Fruit fly (Drosophila melanogaster) whole organism: ENCODE data around the gene Reg-2.

Experiments used
- CG8478 ChIP-seq: fragments of >200 bp; optimal IDR thresholded peaks from 2 replicates; lab custom pipeline; 2018; ENCODE audit warnings: inconsistent platforms
- EcR ChIP-seq, 2 experiments: fragments of >200 bp; optimal IDR thresholded peaks; 2 replicates each; lab custom pipeline; 2017; ENCODE audit warnings: missing biosample characterization in 2 of 2, missing genetic modification characterization in 2 of 2, missing genetic modification reagents in 2 of 2
- pan ChIP-seq: fragments of >200 bp; optimal IDR thresholded peaks from 2 replicates; lab custom pipeline; 2017
- psq ChIP-seq: fragments of >200 bp; optimal IDR thresholded peaks from 2 replicates; lab custom pipeline; 2017
- usp ChIP-seq: fragments of >200 bp; optimal IDR thresholded peaks from 2 replicates; lab custom pipeline; 2017; ENCODE audit warnings: missing biosample characterization, missing genetic modification characterization, mixed read lengths

DNA sequence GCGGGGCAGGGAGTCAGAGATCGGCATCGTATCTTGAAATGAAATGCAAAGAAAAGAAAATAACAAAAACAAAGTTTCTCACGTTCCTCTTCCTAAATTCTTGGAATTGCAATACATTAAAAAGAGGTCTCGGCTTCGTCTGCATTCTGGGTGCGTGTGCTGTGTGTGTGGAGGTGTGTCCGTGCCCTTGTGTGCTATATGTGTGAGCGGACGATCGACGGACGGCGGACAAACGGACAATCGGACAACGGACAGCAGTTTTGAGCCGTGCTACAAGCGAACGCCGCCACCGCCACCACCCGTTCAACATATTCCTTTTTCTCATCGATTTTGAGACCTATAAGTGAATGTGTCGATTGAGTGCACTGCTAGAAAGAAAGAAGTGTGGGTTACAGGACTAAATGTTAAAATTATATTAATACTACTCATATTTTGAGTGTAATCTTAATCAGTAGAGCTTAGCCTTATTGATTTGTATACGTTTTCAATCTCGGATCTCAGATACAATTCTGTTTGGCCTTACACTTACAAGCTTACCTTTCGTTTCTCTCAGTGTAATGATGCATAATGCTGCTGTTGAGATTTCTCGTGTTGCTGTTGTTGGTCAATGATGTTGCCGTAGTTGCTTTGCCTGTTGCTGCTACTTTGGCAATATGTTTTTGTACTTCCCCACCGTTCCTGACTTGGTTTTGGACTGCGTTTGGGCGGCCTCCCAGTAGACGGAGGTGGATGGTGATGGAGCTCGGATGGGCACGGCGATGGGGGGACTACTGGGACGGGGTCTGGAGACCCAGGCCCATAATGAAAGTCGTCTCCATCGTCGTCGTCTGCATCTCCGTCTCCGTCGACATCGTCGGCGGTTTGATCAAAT lies 15.0 kb upstream of the Reg-2 start:
- TF ChIP-seq pan (lab: Kevin White, UChicago) (no peak), EcR (GFP tag; optimal IDR thresholded peaks at IDR 0.05; lab: Kevin White, UChicago) (no peak), CG8478 (lab: Kevin White, UChicago) (no peak), psq (lab: Kevin White, UChicago) (no peak), usp (no peak)
